Fruit fly (Drosophila melanogaster) whole organism, embryonic: ENCODE measurements around the gene CG32425.

Experiments
- Blimp-1 ChIP-seq: fragments of 200-800 bp; sonication (Bioruptor generic); optimal IDR thresholded peaks from 3 replicates; lab custom pipeline; 2018; ENCODE audit warnings: missing biosample characterization, missing genetic modification characterization, mild to moderate bottlenecking, moderate library complexity, missing genetic modification reagents
- CG10979 ChIP-seq: fragments of 200-800 bp; sonication (Bioruptor generic); optimal IDR thresholded peaks from 2 replicates; lab custom pipeline; 2018; ENCODE audit warnings: missing biosample characterization, mild to moderate bottlenecking, missing genetic modification characterization, moderate library complexity
- CG14710 ChIP-seq: fragments of 200-800 bp; sonication (Bioruptor generic); optimal IDR thresholded peaks from 3 replicates; lab custom pipeline; 2019; ENCODE audit warnings: missing biosample characterization, mild to moderate bottlenecking, missing genetic modification characterization, moderate library complexity
- CG14860 ChIP-seq: fragments of 200-800 bp; sonication (Bioruptor generic); IDR thresholded peaks from 3 replicates; pipeline ENCODE4 v1.3.6; 2022; ENCODE audit warnings: missing biosample characterization, missing genetic modification characterization; ENCODE audit not compliant: partially characterized antibody
- CG17359 ChIP-seq: fragments of 200-800 bp; sonication (Bioruptor generic); optimal IDR thresholded peaks from 3 replicates; lab custom pipeline; 2018; ENCODE audit warnings: missing biosample characterization, mild to moderate bottlenecking, missing genetic modification characterization, moderate library complexity
- CG17385 ChIP-seq: fragments of 200-800 bp; sonication (Bioruptor generic); optimal IDR thresholded peaks from 3 replicates; lab custom pipeline; 2018; ENCODE audit warnings: missing biosample characterization, mild to moderate bottlenecking, missing genetic modification characterization
- CG1792 ChIP-seq: fragments of 200-800 bp; sonication (Bioruptor generic); optimal IDR thresholded peaks from 2 replicates; lab custom pipeline; 2016; ENCODE audit warnings: missing biosample characterization, missing genetic modification characterization
- CG18262 ChIP-seq: fragments of 200-800 bp; optimal IDR thresholded peaks from 3 replicates; lab custom pipeline; 2019; ENCODE audit warnings: missing biosample characterization, mild to moderate bottlenecking, missing genetic modification characterization, moderate library complexity
- CG31224 ChIP-seq: fragments of 200-800 bp; sonication (Bioruptor generic); IDR thresholded peaks from 2 replicates; pipeline ENCODE4 v1.3.6; 2022; ENCODE audit warnings: missing biosample characterization, missing genetic modification characterization
- CG31441 ChIP-seq: fragments of 200-800 bp; sonication (Bioruptor generic); IDR thresholded peaks from 2 replicates; pipeline ENCODE4 v1.3.6; 2022; ENCODE audit warnings: missing biosample characterization, missing genetic modification characterization
- CG3281 ChIP-seq: fragments of 200-800 bp; sonication (Bioruptor generic); optimal IDR thresholded peaks from 3 replicates; lab custom pipeline; 2017; ENCODE audit warnings: missing biosample characterization, mild to moderate bottlenecking, missing genetic modification characterization
- CG5245 ChIP-seq: fragments of 200-800 bp; sonication (Bioruptor generic); optimal IDR thresholded peaks from 3 replicates; lab custom pipeline; 2016; ENCODE audit warnings: missing biosample characterization, missing genetic modification characterization
- CG6175 ChIP-seq: fragments of 200-800 bp; sonication (Bioruptor generic); IDR thresholded peaks from 3 replicates; pipeline ENCODE4 v1.3.6; 2022; ENCODE audit warnings: missing biosample characterization, missing genetic modification characterization
- CG6254 ChIP-seq: fragments of 200-800 bp; sonication (Bioruptor generic); optimal IDR thresholded peaks from 3 replicates; lab custom pipeline; 2017; ENCODE audit warnings: mild to moderate bottlenecking, missing biosample characterization, missing genetic modification reagents, missing genetic modification characterization
- CG6791 ChIP-seq: fragments of 200-800 bp; sonication (Bioruptor generic); IDR thresholded peaks from 3 replicates; pipeline ENCODE4 v1.3.6; 2022; ENCODE audit warnings: missing biosample characterization, missing genetic modification characterization; ENCODE audit not compliant: partially characterized antibody
- CG7928 ChIP-seq: fragments of 200-800 bp; sonication (Bioruptor generic); optimal IDR thresholded peaks from 2 replicates; lab custom pipeline; 2017; ENCODE audit warnings: missing biosample characterization, mild to moderate bottlenecking, missing genetic modification characterization
- CG7987 ChIP-seq: fragments of 200-800 bp; sonication (Bioruptor generic); optimal IDR thresholded peaks from 2 replicates; lab custom pipeline; 2018; ENCODE audit warnings: missing biosample characterization, mild to moderate bottlenecking, missing genetic modification characterization, moderate library complexity
- CG8924 ChIP-seq: fragments of 200-800 bp; optimal IDR thresholded peaks from 3 replicates; lab custom pipeline; 2019; ENCODE audit warnings: missing biosample characterization, mild to moderate bottlenecking, missing genetic modification characterization, moderate library complexity
- CG9727 ChIP-seq: fragments of 200-800 bp; sonication (Bioruptor generic); optimal IDR thresholded peaks from 3 replicates; lab custom pipeline; 2017; ENCODE audit warnings: missing biosample characterization, mild to moderate bottlenecking, missing genetic modification characterization
- CHES-1-like ChIP-seq: fragments of 200-800 bp; sonication (Bioruptor generic); optimal IDR thresholded peaks from 2 replicates; lab custom pipeline; 2016; ENCODE audit warnings: missing biosample characterization, missing genetic modification characterization
- Ets65A ChIP-seq: fragments of 200-800 bp; sonication (Bioruptor generic); peaks from one replicate; lab custom pipeline; 2016; ENCODE audit warnings: missing biosample characterization, missing genetic modification characterization
- Gsc ChIP-seq: fragments of 200-800 bp; sonication (Bioruptor generic); IDR thresholded peaks from 2 replicates; pipeline ENCODE4 v1.3.6; 2022; ENCODE audit warnings: missing biosample characterization, missing genetic modification characterization
- HLH54F ChIP-seq: fragments of 200-800 bp; sonication (Bioruptor generic); optimal IDR thresholded peaks from 3 replicates; lab custom pipeline; 2016; ENCODE audit warnings: missing biosample characterization, missing genetic modification characterization
- NC2α ChIP-seq: fragments of 200-800 bp; sonication (Bioruptor generic); optimal IDR thresholded peaks from 2 replicates; lab custom pipeline; 2016; ENCODE audit warnings: missing biosample characterization, missing genetic modification characterization
- Sox102F ChIP-seq: fragments of 200-800 bp; sonication (Bioruptor generic); optimal IDR thresholded peaks from 2 replicates; lab custom pipeline; 2018; ENCODE audit warnings: missing biosample characterization, mild to moderate bottlenecking, missing genetic modification characterization, moderate library complexity
- Trl ChIP-seq, 3 experiments: fragments of >200 bp in 2 of 3; fragments of 200-800 bp in 1 of 3; sonication (Bioruptor generic) in 1 of 3; optimal IDR thresholded peaks; 2 replicates in 1 of 3; 3 replicates in 2 of 3; lab custom pipeline; 2016 to 2017; ENCODE audit warnings: missing biosample characterization in 1 of 3, missing genetic modification characterization in 1 of 3
- bsh ChIP-seq, 2 experiments: fragments of 200-800 bp; sonication (Bioruptor generic); optimal IDR thresholded peaks; 2 replicates each; lab custom pipeline; 2017 to 2018; ENCODE audit warnings: mild to moderate bottlenecking in 2 of 2, missing biosample characterization in 2 of 2, missing genetic modification characterization in 2 of 2, moderate library complexity in 1 of 2
- chn ChIP-seq: fragments of 200-800 bp; sonication (Bioruptor generic); optimal IDR thresholded peaks from 2 replicates; lab custom pipeline; 2016; ENCODE audit warnings: missing biosample characterization, missing genetic modification characterization
- ci ChIP-seq: fragments of 200-800 bp; sonication (Bioruptor generic); IDR thresholded peaks from 3 replicates; pipeline ENCODE4 v1.3.6; 2022; ENCODE audit warnings: missing biosample characterization, missing genetic modification characterization
- corto ChIP-seq: fragments of 200-800 bp; sonication (Bioruptor generic); optimal IDR thresholded peaks from 2 replicates; lab custom pipeline; 2016; ENCODE audit warnings: missing biosample characterization, mild to moderate bottlenecking, missing genetic modification characterization, moderate library complexity
- danr ChIP-seq: fragments of 200-800 bp; sonication (Bioruptor generic); IDR thresholded peaks from 2 replicates; pipeline ENCODE4 v1.3.6; 2022; ENCODE audit warnings: missing biosample characterization, missing genetic modification characterization
- fd96Cb ChIP-seq: fragments of 200-800 bp; sonication (Bioruptor generic); optimal IDR thresholded peaks from 2 replicates; lab custom pipeline; 2018; ENCODE audit warnings: missing biosample characterization, mild to moderate bottlenecking, missing genetic modification characterization, moderate library complexity
- gcm ChIP-seq: fragments of 200-800 bp; sonication (Bioruptor generic); optimal IDR thresholded peaks from 2 replicates; lab custom pipeline; 2019; ENCODE audit warnings: missing biosample characterization, mild to moderate bottlenecking, missing genetic modification characterization, moderate library complexity
- gem ChIP-seq: fragments of 200-800 bp; sonication (Bioruptor generic); optimal IDR thresholded peaks from 2 replicates; lab custom pipeline; 2019; ENCODE audit warnings: missing biosample characterization, mild to moderate bottlenecking, missing genetic modification characterization, moderate library complexity
- gfzf ChIP-seq: fragments of 200-800 bp; sonication (Bioruptor generic); optimal IDR thresholded peaks from 2 replicates; lab custom pipeline; 2016; ENCODE audit warnings: missing biosample characterization, mild to moderate bottlenecking, missing genetic modification characterization, moderate library complexity
- grn ChIP-seq: fragments of 200-800 bp; sonication (Bioruptor generic); optimal IDR thresholded peaks from 3 replicates; lab custom pipeline; 2017; ENCODE audit warnings: missing biosample characterization, missing genetic modification characterization
- gro ChIP-seq: fragments of 200-800 bp; sonication (Bioruptor generic); optimal IDR thresholded peaks from 2 replicates; lab custom pipeline; 2016; ENCODE audit warnings: missing biosample characterization, missing genetic modification characterization
- kah ChIP-seq: fragments of 200-800 bp; sonication (Bioruptor generic); optimal IDR thresholded peaks from 2 replicates; lab custom pipeline; 2018; ENCODE audit warnings: missing biosample characterization, mild to moderate bottlenecking, missing genetic modification characterization
- lbe ChIP-seq: fragments of 200-800 bp; sonication (Bioruptor generic); optimal IDR thresholded peaks from 2 replicates; lab custom pipeline; 2016; ENCODE audit warnings: missing biosample characterization, mild to moderate bottlenecking, missing genetic modification characterization
- nom ChIP-seq: fragments of 200-800 bp; sonication (Bioruptor generic); optimal IDR thresholded peaks from 2 replicates; lab custom pipeline; 2017; ENCODE audit warnings: missing biosample characterization, missing genetic modification characterization, mild to moderate bottlenecking, moderate library complexity, missing genetic modification reagents
- pita ChIP-seq: fragments of 200-800 bp; sonication (Bioruptor generic); optimal IDR thresholded peaks from 2 replicates; lab custom pipeline; 2017; ENCODE audit warnings: missing biosample characterization, mild to moderate bottlenecking, missing genetic modification characterization
- ranshi ChIP-seq: fragments of 200-800 bp; sonication (Bioruptor generic); IDR thresholded peaks from 2 replicates; pipeline ENCODE4 v1.3.6; 2022; ENCODE audit warnings: missing biosample characterization, missing genetic modification characterization
- row ChIP-seq: fragments of 200-800 bp; sonication (Bioruptor generic); IDR thresholded peaks from 3 replicates; pipeline ENCODE4 v1.3.6; 2022; ENCODE audit warnings: missing biosample characterization, missing genetic modification characterization
- run ChIP-seq: fragments of 200-800 bp; sonication (Bioruptor generic); optimal IDR thresholded peaks from 3 replicates; lab custom pipeline; 2018; ENCODE audit warnings: missing biosample characterization, mild to moderate bottlenecking, missing genetic modification characterization
- scrt ChIP-seq: fragments of 200-800 bp; sonication (Bioruptor generic); optimal IDR thresholded peaks from 2 replicates; lab custom pipeline; 2018; ENCODE audit warnings: missing biosample characterization, mild to moderate bottlenecking, missing genetic modification characterization, moderate library complexity
- sens ChIP-seq: fragments of 200-800 bp; sonication (Bioruptor generic); peaks from one replicate; lab custom pipeline; 2016; ENCODE audit warnings: missing biosample characterization, missing genetic modification characterization
- vvl ChIP-seq: fragments of 200-800 bp; sonication (Bioruptor generic); IDR thresholded peaks from 2 replicates; pipeline ENCODE4 v1.3.6; 2022; ENCODE audit warnings: missing biosample characterization, missing genetic modification characterization
- wdn ChIP-seq: fragments of 200-800 bp; sonication (Bioruptor generic); IDR thresholded peaks from 2 replicates; pipeline ENCODE4 v1.3.6; 2022; ENCODE audit warnings: missing biosample characterization, missing genetic modification characterization
- zf30C ChIP-seq: fragments of 200-800 bp; sonication (Bioruptor generic); optimal IDR thresholded peaks from 3 replicates; lab custom pipeline; 2018; ENCODE audit warnings: missing biosample characterization, mild to moderate bottlenecking, missing genetic modification characterization

CG32425 gene

DNA sequence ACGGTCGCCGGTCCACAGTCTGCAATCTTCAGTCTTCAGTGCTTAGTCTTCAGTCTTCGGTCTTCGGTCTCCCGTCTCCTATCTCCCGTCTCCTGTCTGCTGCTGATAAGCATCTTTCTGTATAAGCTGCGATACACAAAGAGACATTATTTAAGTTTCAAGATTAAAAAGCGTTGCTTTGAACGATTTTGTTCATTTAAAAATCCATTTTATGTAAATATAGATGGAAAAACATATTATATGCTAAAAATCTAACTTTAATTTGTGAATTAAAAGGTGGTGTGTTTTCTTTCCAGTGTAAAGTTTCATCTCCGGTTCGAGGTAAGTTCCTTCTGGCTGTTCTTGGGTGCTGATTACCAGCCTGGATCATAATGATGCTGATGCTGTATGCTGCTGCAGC lies 52.2 kb downstream of the CG32425 start (continued):
- TF ChIP-seq CG6254 (GFP tag; lab: Kevin White, UChicago) (no peak), ranshi (GFP tag; lab: Robert Waterston, UW) (no peak), CG7928 (GFP tag; lab: Kevin White, UChicago) (no peak), CG9727 (GFP tag; lab: Kevin White, UChicago) (no peak), CG7987 (GFP tag; lab: Kevin White, UChicago) (no peak), grn (GFP tag; lab: Kevin White, UChicago) (peak; percentile 24), gfzf (GFP tag; lab: Kevin White, UChicago) (no peak), NC2α (no peak), lbe (GFP tag; lab: Kevin White, UChicago) (peak; percentile 37), CG3281 (GFP tag; lab: Kevin White, UChicago) (no peak), kah (no peak), nom (GFP tag; lab: Kevin White, UChicago) (peak; percentile 17), zf30C (GFP tag; lab: Kevin White, UChicago) (no peak), danr (no peak), corto (GFP tag; lab: Kevin White, UChicago) (peak; percentile 45), CG31224 (GFP tag; lab: Robert Waterston, UW) (no peak)

DNA sequence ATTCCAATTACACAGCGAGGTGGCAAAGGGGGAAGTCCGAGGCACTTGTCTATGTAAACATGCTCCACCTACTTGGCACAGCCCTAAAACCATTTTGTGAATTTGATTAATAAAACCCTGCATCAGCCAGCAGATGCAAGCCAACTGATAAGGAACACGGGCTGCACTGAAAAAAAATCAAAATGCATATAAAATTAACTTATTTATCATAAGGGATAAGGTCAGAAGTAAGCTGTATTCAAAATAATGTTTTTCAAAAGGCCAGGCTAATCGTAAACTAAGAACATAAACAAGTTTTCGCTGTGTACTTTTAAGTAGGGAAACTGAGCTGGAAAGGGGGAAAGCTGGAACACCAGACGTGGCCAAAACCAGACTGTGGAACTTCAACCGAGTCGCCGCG lies 54.7 kb downstream of the CG32425 start:
- no peak for TF ChIP-seq scrt (GFP tag; lab: Kevin White, UChicago)
- TF ChIP-seq Blimp-1 (GFP tag; lab: Kevin White, UChicago) = peak; percentile 56
- TF ChIP-seq Trl (optimal IDR thresholded peaks at IDR 0.05; lab: Kevin White, UChicago) = no peak
- TF ChIP-seq Trl (GFP tag; optimal IDR thresholded peaks at IDR 0.05; lab: Kevin White, UChicago) = peak; percentile 25
- peak; percentile 25 for TF ChIP-seq fd96Cb
- peak; percentile 46; the same call in 1 of the 2 replicates for TF ChIP-seq vvl (GFP tag; lab: Robert Waterston, UW)
- TF ChIP-seq Ets65A (GFP tag; lab: Kevin White, UChicago) = peak; percentile 95
- no peak for TF ChIP-seq gcm (GFP tag; lab: Kevin White, UChicago)
- no peak for TF ChIP-seq gro
- TF ChIP-seq CG31441 (GFP tag; lab: Robert Waterston, UW) = no peak
- TF ChIP-seq ci (GFP tag; lab: Robert Waterston, UW) = no peak
- no peak for TF ChIP-seq run (tag; lab: Kevin White, UChicago)
- TF ChIP-seq grn (GFP tag; lab: Kevin White, UChicago) = peak; percentile 77
- TF ChIP-seq CG17385 (GFP tag; lab: Kevin White, UChicago) = no peak
- TF ChIP-seq CG6791 (GFP tag; lab: Robert Waterston, UW) = no peak
- no peak for TF ChIP-seq gfzf (GFP tag; lab: Kevin White, UChicago)
- no peak for TF ChIP-seq CG6175 (GFP tag; lab: Robert Waterston, UW)
- TF ChIP-seq CG1792 = no peak
- peak; percentile 7 for TF ChIP-seq CG17359 (tag; lab: Kevin White, UChicago)
- TF ChIP-seq bsh (GFP tag; optimal IDR thresholded peaks at IDR 0.05; lab: Kevin White, UChicago) = peak; percentile 33 to 57
- no peak for TF ChIP-seq HLH54F (GFP tag; lab: Kevin White, UChicago)
- peak; percentile 44 for TF ChIP-seq gem
- TF ChIP-seq CHES-1-like (GFP tag; lab: Kevin White, UChicago) = no peak
- TF ChIP-seq CG14860 (GFP tag; lab: Robert Waterston, UW) = no peak
- peak; percentile 39 for TF ChIP-seq CG10979
- TF ChIP-seq CG5245 (GFP tag; lab: Kevin White, UChicago) = no peak
- no peak for TF ChIP-seq pita (GFP tag; lab: Kevin White, UChicago)
- TF ChIP-seq CG18262 (tag; lab: Kevin White, UChicago) = peak; percentile 25
- TF ChIP-seq Gsc (GFP tag; lab: Robert Waterston, UW) = no peak
- no peak for TF ChIP-seq wdn (GFP tag; lab: Robert Waterston, UW)
- peak; percentile 5 for TF ChIP-seq chn (GFP tag; lab: Kevin White, UChicago)
- TF ChIP-seq sens (GFP tag; lab: Kevin White, UChicago) = peak; percentile 68
- TF ChIP-seq Sox102F (GFP tag; lab: Kevin White, UChicago) = peak; percentile 17
- peak; percentile 3 for TF ChIP-seq CG14710 (tag; lab: Kevin White, UChicago)
- peak; percentile 29; the same call in 1 of the 3 replicates for TF ChIP-seq row (GFP tag; lab: Robert Waterston, UW)
- TF ChIP-seq CG8924 (tag; lab: Kevin White, UChicago) = no peak
